Fruit fly (Drosophila melanogaster): Measurements from ENCODE around the gene CG33509.

The CG33509 gene

DNA sequence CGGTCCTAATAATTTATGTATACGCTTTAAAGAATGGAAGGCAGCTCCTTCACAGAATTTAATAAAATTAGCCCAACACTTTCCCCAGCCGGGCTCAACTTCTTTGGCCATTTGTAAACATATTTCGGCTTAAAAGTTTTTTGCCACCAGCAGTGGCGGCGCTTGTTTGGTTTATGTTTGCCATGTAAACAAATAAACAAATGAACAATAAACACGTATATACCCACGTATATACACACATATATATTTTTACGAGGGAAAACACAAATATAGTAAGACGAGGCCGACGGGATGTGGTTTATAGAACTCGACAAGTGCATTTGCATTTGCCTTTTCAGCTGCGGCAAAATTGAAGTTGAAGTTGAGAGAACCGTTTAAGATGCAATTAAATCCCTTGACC lies 48.6 kb downstream of the CG33509 start:
- TF ChIP-seq ttk (optimal IDR thresholded peaks at IDR 0.05) (no peak), h (optimal IDR thresholded peaks at IDR 0.05) (no peak), insv (optimal IDR thresholded peaks at IDR 0.05) (no peak), Sin3A (optimal IDR thresholded peaks at IDR 0.05) (no peak), Myc (optimal IDR thresholded peaks at IDR 0.05) (no peak), psq (optimal IDR thresholded peaks at IDR 0.05) (no peak)

DNA sequence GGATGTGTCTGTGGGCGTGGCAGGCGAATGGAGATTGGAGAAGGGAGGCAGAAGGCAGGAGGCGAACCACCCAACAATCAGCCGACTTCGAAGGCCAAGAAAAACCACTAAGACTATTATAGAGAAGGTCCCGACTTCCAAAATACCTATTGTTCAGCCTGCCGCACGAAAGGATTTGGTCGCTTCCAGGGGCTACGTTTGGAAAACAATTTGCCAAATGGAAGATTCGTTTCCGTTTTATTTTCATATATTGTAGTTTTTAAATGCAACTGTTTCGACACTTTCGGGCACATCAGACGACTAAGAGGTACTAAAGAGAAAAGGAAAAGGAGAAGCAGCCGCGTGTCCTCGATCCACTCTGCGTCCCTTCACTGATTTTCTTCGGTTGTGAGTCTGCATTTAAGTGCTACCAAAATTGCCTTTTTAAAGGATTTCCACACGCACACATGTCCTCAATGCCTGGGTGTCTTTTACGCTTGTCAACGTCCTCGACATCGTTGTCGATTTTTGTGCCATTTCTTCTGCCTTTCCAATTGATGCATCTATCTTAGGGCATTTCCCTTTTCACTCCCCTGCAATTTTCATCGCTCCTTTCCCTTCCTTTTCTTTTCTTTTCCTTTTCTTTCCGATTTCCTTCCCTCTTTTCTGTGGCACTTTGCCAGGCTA lies 50.5 kb downstream of the CG33509 start:
- TF ChIP-seq Sin3A (optimal IDR thresholded peaks at IDR 0.05) (no peak), psq (optimal IDR thresholded peaks at IDR 0.05) (no peak), ttk (optimal IDR thresholded peaks at IDR 0.05) (no peak), Myc (optimal IDR thresholded peaks at IDR 0.05) (no peak), h (optimal IDR thresholded peaks at IDR 0.05) (no peak)
